In genomic region chrIII:10856830-10857229, ce11 we compare ENCODE assay signal across 5 worm cellular contexts.
TF ChIP-seq lines count a peak whose summit lies in the region.

No protein-coding gene starts in this region.

TF ChIP-seq in whole organism, L1 larva, 84 proteins besides CTCF, POLR2A, EP300 and RAD21 (continues in another document):
- TF ChIP-seq skn-1 (tag; optimal IDR thresholded peaks at IDR 0.05; lab: Kevin White, UChicago) (no peak), rnt-1 (tag; optimal IDR thresholded peaks at IDR 0.05; lab: Kevin White, UChicago) (peak; percentile 72), Y116A8C.19 (tag; optimal IDR thresholded peaks at IDR 0.05; lab: Kevin White, UChicago; ENCODE audit: borderline replicate concordance) (peak; percentile 19), egl-13 (tag; optimal IDR thresholded peaks at IDR 0.05; lab: Kevin White, UChicago) (peak; percentile 34), efl-1 (optimal IDR thresholded peaks at IDR 0.05; lab: Kevin White, UChicago) (peak; percentile 26 to 62), efl-1 (GFP tag; optimal IDR thresholded peaks at IDR 0.05 in 1 of 2; lab: Kevin White, UChicago) (peak in 1 of 2 experiments; percentile 62), nhr-90 (tag; optimal IDR thresholded peaks at IDR 0.05; lab: Kevin White, UChicago; ENCODE audit: poor library complexity) (peak; percentile 62), unc-86 (tag; optimal IDR thresholded peaks at IDR 0.05; lab: Kevin White, UChicago) (peak; percentile 18), mab-9 (GFP tag; IDR thresholded peaks at IDR 0.05; lab: Robert Waterston, UW) (peak; percentile 37; the same call in 1 of the 2 replicates), mep-1 (tag; optimal IDR thresholded peaks at IDR 0.05; lab: Kevin White, UChicago) (no peak), xbp-1 (tag; optimal IDR thresholded peaks at IDR 0.05; lab: Kevin White, UChicago) (peak; percentile 29), dsc-1 (tag; optimal IDR thresholded peaks at IDR 0.05; lab: Kevin White, UChicago) (peak; percentile 21), swsn-7 (tag; optimal IDR thresholded peaks at IDR 0.05; lab: Kevin White, UChicago) (peak; percentile 6), fkh-8 (tag; optimal IDR thresholded peaks at IDR 0.05; lab: Kevin White, UChicago) (peak; percentile 47), aly-2 (tag; optimal IDR thresholded peaks at IDR 0.05; lab: Kevin White, UChicago) (no peak), sox-4 (tag; optimal IDR thresholded peaks at IDR 0.05; lab: Kevin White, UChicago) (peak; percentile 54), nhr-71 (tag; optimal IDR thresholded peaks at IDR 0.05; lab: Kevin White, UChicago) (peak; percentile 57)

TF ChIP-seq in whole organism, L3 larva, 47 proteins besides CTCF, POLR2A, EP300 and RAD21:
- TF ChIP-seq nhr-43 (tag; optimal IDR thresholded peaks at IDR 0.05; lab: Kevin White, UChicago; ENCODE audit: poor library complexity, severe bottlenecking) (peak; percentile 55), unc-62 (GFP tag; optimal IDR thresholded peaks at IDR 0.05; lab: Kevin White, UChicago) (no peak), unc-39 (tag; optimal IDR thresholded peaks at IDR 0.05; lab: Kevin White, UChicago) (no peak), tbx-2 (tag; optimal IDR thresholded peaks at IDR 0.05; lab: Kevin White, UChicago) (no peak), lsy-12 (tag; optimal IDR thresholded peaks at IDR 0.05; lab: Kevin White, UChicago) (no peak)

TF ChIP-seq in whole organism, early embryonic, 17 proteins besides CTCF, POLR2A, EP300 and RAD21:
- TF ChIP-seq B0310.2 (tag; optimal IDR thresholded peaks at IDR 0.05; lab: Kevin White, UChicago) (peak; percentile 62), flt-1 (GFP tag; IDR thresholded peaks at IDR 0.05; lab: Robert Waterston, UW) (no peak), scrt-1 (GFP tag; IDR thresholded peaks at IDR 0.05; lab: Robert Waterston, UW) (no peak), hnd-1 (tag; optimal IDR thresholded peaks at IDR 0.05; lab: Kevin White, UChicago) (peak; percentile 33), pes-1 (GFP tag; IDR thresholded peaks at IDR 0.05; lab: Robert Waterston, UW) (peak; percentile 80), sea-1 (GFP tag; conservative IDR thresholded peaks at IDR 0.05; lab: Robert Waterston, UW) (0 out of 2 replicates have a peak, but pooled peaks have one; percentile 46), tbx-11 (GFP tag; IDR thresholded peaks at IDR 0.05; lab: Robert Waterston, UW) (0 out of 2 replicates have a peak, but pooled peaks have one; percentile 38), ama-1 (optimal IDR thresholded peaks at IDR 0.05; lab: Kevin White, UChicago) (no peak), hmg-4 (GFP tag; optimal IDR thresholded peaks at IDR 0.05; lab: Kevin White, UChicago) (no peak), tbx-37 (GFP tag; conservative IDR thresholded peaks at IDR 0.05; lab: Robert Waterston, UW) (peak; percentile 60; the same call in 1 of the 2 replicates), F13C5.2 (tag; optimal IDR thresholded peaks at IDR 0.05; lab: Kevin White, UChicago) (no peak), tra-4 (tag; optimal IDR thresholded peaks at IDR 0.05; lab: Kevin White, UChicago) (no peak), hmbx-1 (tag; optimal IDR thresholded peaks at IDR 0.05; lab: Kevin White, UChicago) (no peak), ceh-13 (GFP tag; optimal IDR thresholded peaks at IDR 0.05; lab: Kevin White, UChicago) (peak; percentile 59), ets-7 (tag; optimal IDR thresholded peaks at IDR 0.05; lab: Kevin White, UChicago) (peak; percentile 12), aly-1 (tag; optimal IDR thresholded peaks at IDR 0.05; lab: Kevin White, UChicago) (no peak), ceh-36 (tag; optimal IDR thresholded peaks at IDR 0.05; lab: Kevin White, UChicago) (no peak)

TF ChIP-seq in whole organism, midembryonic, 9 proteins besides CTCF, POLR2A, EP300 and RAD21:
- peak; percentile 78 for TF ChIP-seq ztf-23 (GFP tag; IDR thresholded peaks at IDR 0.05; lab: Robert Waterston, UW)
- TF ChIP-seq ref-1 (GFP tag; conservative IDR thresholded peaks at IDR 0.05; lab: Robert Waterston, UW) = peak; percentile 28; the same call in 1 of the 2 replicates
- TF ChIP-seq flt-1 (GFP tag; IDR thresholded peaks at IDR 0.05; lab: Robert Waterston, UW) = peak; percentile 66; the same call in 1 of the 2 replicates
- peak; percentile 70; the same call in 1 of the 2 replicates for TF ChIP-seq klf-2 (GFP tag; conservative IDR thresholded peaks at IDR 0.05; lab: Robert Waterston, UW)
- 0 out of 2 replicates have a peak, but pooled peaks have one; percentile 32 for TF ChIP-seq T22C8.4 (GFP tag; IDR thresholded peaks at IDR 0.05; lab: Robert Waterston, UW)
- TF ChIP-seq tab-1 (GFP tag; IDR thresholded peaks at IDR 0.05; lab: Robert Waterston, UW) = no peak

TF ChIP-seq in whole organism, young adult, 124 proteins besides CTCF, POLR2A, EP300 and RAD21:
- TF ChIP-seq lsl-1 (GFP tag; optimal IDR thresholded peaks at IDR 0.05; lab: Kevin White, UChicago) = no peak
- TF ChIP-seq attf-3 (GFP tag; conservative IDR thresholded peaks at IDR 0.05; lab: Robert Waterston, UW) = 0 out of 2 replicates have a peak, but pooled peaks have one; percentile 12
- TF ChIP-seq sdz-38 (tag; optimal IDR thresholded peaks at IDR 0.05; lab: Kevin White, UChicago) = no peak
- peak; percentile 63 for TF ChIP-seq ceh-27 (GFP tag; optimal IDR thresholded peaks at IDR 0.05; lab: Kevin White, UChicago)
- TF ChIP-seq bed-2 (GFP tag; IDR thresholded peaks at IDR 0.05; lab: Robert Waterston, UW) = peak; percentile 56; the same call in 1 of the 2 replicates
- no peak for TF ChIP-seq atf-7 (tag; optimal IDR thresholded peaks at IDR 0.05; lab: Kevin White, UChicago)
- peak; percentile 27; the same call in 1 of the 2 replicates for TF ChIP-seq D2030.7 (GFP tag; IDR thresholded peaks at IDR 0.05; lab: Robert Waterston, UW)
- TF ChIP-seq egl-44 (GFP tag; IDR thresholded peaks at IDR 0.05; lab: Robert Waterston, UW) = no peak
- no peak for TF ChIP-seq F57A8.1 (GFP tag; optimal IDR thresholded peaks at IDR 0.05; lab: Kevin White, UChicago)
- TF ChIP-seq aptf-2 (GFP tag; conservative IDR thresholded peaks at IDR 0.05; lab: Robert Waterston, UW) = peak; percentile 63; the same call in 1 of the 2 replicates
- TF ChIP-seq unc-130 (GFP tag; optimal IDR thresholded peaks at IDR 0.05; lab: Kevin White, UChicago) = peak; percentile 48
- no peak for TF ChIP-seq zim-3 (tag; optimal IDR thresholded peaks at IDR 0.05; lab: Kevin White, UChicago)
- TF ChIP-seq cebp-2 (GFP tag; IDR thresholded peaks at IDR 0.05; lab: Robert Waterston, UW) = 0 out of 2 replicates have a peak, but pooled peaks have one; percentile 28
- TF ChIP-seq hsf-1 (GFP tag; IDR thresholded peaks at IDR 0.05; lab: Robert Waterston, UW) = no peak
- TF ChIP-seq ceh-58 (GFP tag; IDR thresholded peaks at IDR 0.05; lab: Robert Waterston, UW) = no peak
- TF ChIP-seq tlf-1 (GFP tag; optimal IDR thresholded peaks at IDR 0.05; lab: Kevin White, UChicago) = no peak
- no peak for TF ChIP-seq madf-8 (GFP tag; conservative IDR thresholded peaks at IDR 0.05; lab: Robert Waterston, UW)
- no peak for TF ChIP-seq snpc-3.4 (tag; optimal IDR thresholded peaks at IDR 0.05; lab: Kevin White, UChicago)
- TF ChIP-seq Y79H2A.3 (GFP tag; conservative IDR thresholded peaks at IDR 0.05; lab: Robert Waterston, UW) = no peak
- TF ChIP-seq nfya-1 (tag; optimal IDR thresholded peaks at IDR 0.05; lab: Kevin White, UChicago; ENCODE audit: borderline replicate concordance, insufficient read depth) = no peak
- peak; percentile 77 for TF ChIP-seq akir-1 (GFP tag; optimal IDR thresholded peaks at IDR 0.05; lab: Kevin White, UChicago)
- peak; percentile 87 for TF ChIP-seq ceh-100 (GFP tag; IDR thresholded peaks at IDR 0.05; lab: Robert Waterston, UW)
- no peak for TF ChIP-seq ztf-6 (GFP tag; IDR thresholded peaks at IDR 0.05; lab: Robert Waterston, UW)
- TF ChIP-seq lin-40 (tag; optimal IDR thresholded peaks at IDR 0.05; lab: Kevin White, UChicago) = no peak
- no peak for TF ChIP-seq athp-1 (tag; optimal IDR thresholded peaks at IDR 0.05; lab: Kevin White, UChicago)

Comparison
In these comparisons a context has a peak if more than half of its experiments do, and no peak if none do; other contexts are left out.
1. Of the 8 proteins assayed by ChIP-seq in both whole organism, young adult and whole organism, L1 larva: peak only in whole organism, young adult: unc-130; only in whole organism, L1 larva: efl-1 and nhr-90; in both: none; in neither: 5.